Worm (Caenorhabditis elegans) whole organism, midembryonic: ENCODE data around the gene F29F11.20.

ENCODE experiments used
- T22C8.4 ChIP-seq: fragments of 200-800 bp; sonication (Bioruptor generic); IDR thresholded peaks from 2 replicates; pipeline ENCODE4 v1.3.6; 2022; ENCODE audit warnings: missing genetic modification characterization, missing compliant biosample characterization
- cog-1 ChIP-seq: sonication (generic microtip); optimal IDR thresholded peaks from 2 replicates; lab custom pipeline; 2016; ENCODE audit warnings: missing genetic modification characterization, missing compliant biosample characterization
- flt-1 ChIP-seq: fragments of 200-800 bp; sonication (Bioruptor generic); IDR thresholded peaks from 2 replicates; pipeline ENCODE4 v1.3.6; 2022; ENCODE audit warnings: missing genetic modification characterization, missing compliant biosample characterization
- klf-2 ChIP-seq: fragments of 200-800 bp; sonication (Bioruptor generic); conservative IDR thresholded peaks from 2 replicates; pipeline ENCODE4 v1.3.6; 2022; ENCODE audit warnings: missing genetic modification reagents, missing genetic modification characterization, missing compliant biosample characterization
- med-1 ChIP-seq: sonication (generic microtip); optimal IDR thresholded peaks from 2 replicates; lab custom pipeline; 2017; ENCODE audit warnings: missing genetic modification characterization, mild to moderate bottlenecking, missing compliant biosample characterization, antibody characterized with exemption, missing genetic modification reagents; ENCODE audit not compliant: insufficient read depth
- ref-1 ChIP-seq: fragments of 200-800 bp; sonication (Bioruptor generic); conservative IDR thresholded peaks from 2 replicates; pipeline ENCODE4 v1.3.6; 2022; ENCODE audit warnings: missing genetic modification reagents, missing genetic modification characterization, missing compliant biosample characterization
- tab-1 ChIP-seq: fragments of 200-800 bp; sonication (Bioruptor generic); IDR thresholded peaks from 2 replicates; pipeline ENCODE4 v1.3.6; 2022; ENCODE audit warnings: missing genetic modification characterization, missing compliant biosample characterization
- ztf-23 ChIP-seq: fragments of 200-800 bp; sonication (Bioruptor generic); IDR thresholded peaks from 2 replicates; pipeline ENCODE4 v1.3.6; 2022; ENCODE audit warnings: missing genetic modification reagents, missing genetic modification characterization, missing compliant biosample characterization
- ztf-29 ChIP-seq: fragments of 200-800 bp; sonication (Bioruptor generic); IDR thresholded peaks from 2 replicates; pipeline ENCODE4 v1.3.6; 2022; ENCODE audit warnings: missing genetic modification reagents, missing genetic modification characterization, missing compliant biosample characterization

F29F11.20 gene

DNA sequence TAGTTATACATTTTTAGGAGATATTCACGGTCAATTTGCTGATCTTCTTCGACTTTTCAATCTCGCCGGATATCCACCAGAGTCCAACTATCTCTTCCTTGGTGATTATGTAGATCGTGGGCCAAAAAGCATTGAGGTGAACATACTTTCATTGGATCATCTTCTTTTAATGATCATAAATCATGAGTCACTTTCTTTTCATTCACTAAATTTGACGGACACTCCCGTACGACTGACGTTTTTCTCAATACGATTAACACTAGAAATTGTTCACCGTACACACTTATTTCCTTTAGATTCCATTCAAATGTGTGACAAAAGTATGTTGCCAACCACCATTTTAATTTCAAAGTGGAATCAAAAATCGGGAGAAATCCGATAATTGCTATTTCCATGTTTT, 15.2 kb downstream of the F29F11.20 start:
- TF ChIP-seq tab-1 (no peak), ref-1 (GFP tag; lab: Robert Waterston, UW) (no peak), T22C8.4 (GFP tag; lab: Robert Waterston, UW) (no peak), klf-2 (no peak), cog-1 (tag; lab: Kevin White, UChicago) (no peak), ztf-23 (GFP tag; lab: Robert Waterston, UW) (no peak), ztf-29 (GFP tag; lab: Robert Waterston, UW) (no peak), med-1 (GFP tag; lab: Kevin White, UChicago) (no peak)

DNA sequence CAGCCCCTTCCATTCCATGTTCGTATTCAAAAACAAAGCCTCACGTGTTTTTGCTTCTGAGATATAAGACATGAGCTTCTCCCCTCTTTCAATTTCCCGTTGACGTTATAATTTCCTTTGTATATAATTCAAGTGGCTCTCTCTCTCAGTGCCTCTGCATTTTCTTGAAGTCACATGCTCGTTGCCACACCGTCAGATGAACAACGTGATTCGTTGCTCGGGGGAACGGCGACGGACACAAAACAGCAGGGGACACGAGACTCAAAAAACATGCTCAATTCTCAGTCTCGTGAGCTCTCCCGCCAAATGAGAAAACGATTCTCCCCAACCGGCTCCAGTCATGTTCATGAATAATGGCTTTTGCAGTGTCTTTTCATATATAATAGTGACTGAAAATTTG, 20.6 kb downstream of the F29F11.20 start:
- TF ChIP-seq med-1 (GFP tag; lab: Kevin White, UChicago) (no peak), klf-2 (no peak), flt-1 (GFP tag; lab: Robert Waterston, UW) (no peak), ztf-29 (GFP tag; lab: Robert Waterston, UW) (no peak), ztf-23 (GFP tag; lab: Robert Waterston, UW) (no peak), T22C8.4 (GFP tag; lab: Robert Waterston, UW) (no peak)

DNA sequence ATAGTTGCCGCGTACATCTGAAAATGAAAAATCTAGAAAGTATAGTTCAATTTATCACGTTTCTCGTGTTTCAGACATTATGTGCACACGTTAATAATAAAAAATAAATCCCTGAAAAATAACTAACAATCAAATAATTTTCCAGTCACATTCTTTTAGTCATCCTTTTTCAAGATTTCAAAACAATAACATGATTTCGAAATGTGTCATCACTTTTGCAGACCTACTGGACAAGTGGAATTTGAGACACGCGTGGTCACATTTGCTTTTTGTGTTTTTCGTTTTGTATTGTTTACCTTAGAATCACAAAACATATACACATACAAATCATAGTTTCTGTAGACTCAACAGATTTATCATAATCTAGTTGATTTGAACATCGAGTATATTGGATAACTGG, 21.7 kb downstream of the F29F11.20 start:
- no peak for TF ChIP-seq med-1 (GFP tag; lab: Kevin White, UChicago)
- no peak for TF ChIP-seq ztf-23 (GFP tag; lab: Robert Waterston, UW)
- TF ChIP-seq T22C8.4 (GFP tag; lab: Robert Waterston, UW), result no peak
- no peak for TF ChIP-seq ztf-29 (GFP tag; lab: Robert Waterston, UW)
- TF ChIP-seq tab-1, result no peak
- no peak for TF ChIP-seq klf-2
- no peak for TF ChIP-seq cog-1 (tag; lab: Kevin White, UChicago)
- TF ChIP-seq ref-1 (GFP tag; lab: Robert Waterston, UW), result no peak
- TF ChIP-seq flt-1 (GFP tag; lab: Robert Waterston, UW), result no peak

DNA sequence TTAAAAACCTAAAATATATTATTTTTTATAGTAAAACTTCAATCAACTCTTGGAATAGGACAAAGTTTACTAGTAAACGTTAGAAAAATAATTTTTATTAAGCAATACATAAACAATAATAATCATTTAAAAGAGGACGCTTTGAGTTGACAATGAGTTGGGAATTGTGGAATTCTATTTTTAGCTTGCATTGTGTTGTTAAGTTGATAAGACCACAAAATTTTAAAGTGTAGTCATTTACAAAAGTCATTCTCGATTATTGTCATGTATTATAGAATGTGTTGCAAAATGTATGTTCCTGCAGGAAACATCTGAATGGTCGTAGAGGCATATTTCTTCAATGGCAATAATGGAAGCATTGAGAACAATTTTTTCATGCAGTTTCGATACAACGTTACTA, 23.3 kb downstream of the F29F11.20 start:
- TF ChIP-seq klf-2 (no peak), cog-1 (tag; lab: Kevin White, UChicago) (no peak), tab-1 (no peak), ztf-23 (GFP tag; lab: Robert Waterston, UW) (no peak), flt-1 (GFP tag; lab: Robert Waterston, UW) (no peak), ztf-29 (GFP tag; lab: Robert Waterston, UW) (no peak), med-1 (GFP tag; lab: Kevin White, UChicago) (no peak), T22C8.4 (GFP tag; lab: Robert Waterston, UW) (no peak), ref-1 (GFP tag; lab: Robert Waterston, UW) (no peak)

DNA sequence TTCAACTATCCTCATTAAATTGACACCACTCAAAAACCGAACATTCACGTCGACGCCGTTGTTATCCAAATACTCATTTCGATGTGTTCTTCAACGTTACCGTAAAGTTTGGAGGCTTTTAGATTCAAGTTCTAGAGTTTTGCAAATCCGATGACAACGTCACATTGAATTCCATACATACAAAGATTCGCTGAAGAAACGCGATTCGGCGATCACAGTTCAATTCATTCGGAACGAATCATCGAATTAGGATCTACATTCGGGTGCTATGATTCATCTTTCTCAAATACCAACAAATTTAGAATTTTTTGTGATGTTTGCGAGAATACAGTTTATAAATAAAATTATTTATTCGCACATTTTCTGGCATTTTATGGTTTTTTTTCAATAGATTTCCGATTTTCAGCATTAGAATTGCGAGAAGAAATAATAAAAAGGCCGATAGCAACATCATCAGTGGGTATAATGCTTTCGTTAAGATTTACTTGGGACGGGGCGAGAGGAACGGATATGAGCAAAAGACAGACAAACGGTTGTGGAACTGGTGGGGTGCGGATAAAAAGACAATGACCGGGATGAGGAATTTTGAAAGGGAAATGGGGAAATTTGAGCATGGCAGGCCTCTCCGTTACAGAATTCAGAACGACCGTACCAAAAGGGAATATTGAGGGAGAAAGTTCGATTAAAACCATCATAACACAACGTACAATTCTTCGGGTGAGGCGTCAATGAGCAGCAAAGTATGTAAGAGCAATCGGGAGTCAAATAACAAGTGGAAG, 24.3 kb downstream of the F29F11.20 start:
- no peak for TF ChIP-seq med-1 (GFP tag; lab: Kevin White, UChicago)
- no peak for TF ChIP-seq klf-2
- TF ChIP-seq ztf-23 (GFP tag; lab: Robert Waterston, UW), result no peak
- no peak for TF ChIP-seq cog-1 (tag; lab: Kevin White, UChicago)
- no peak for TF ChIP-seq ref-1 (GFP tag; lab: Robert Waterston, UW)
- no peak for TF ChIP-seq T22C8.4 (GFP tag; lab: Robert Waterston, UW)
- TF ChIP-seq ztf-29 (GFP tag; lab: Robert Waterston, UW), result no peak
- TF ChIP-seq flt-1 (GFP tag; lab: Robert Waterston, UW), result no peak

DNA sequence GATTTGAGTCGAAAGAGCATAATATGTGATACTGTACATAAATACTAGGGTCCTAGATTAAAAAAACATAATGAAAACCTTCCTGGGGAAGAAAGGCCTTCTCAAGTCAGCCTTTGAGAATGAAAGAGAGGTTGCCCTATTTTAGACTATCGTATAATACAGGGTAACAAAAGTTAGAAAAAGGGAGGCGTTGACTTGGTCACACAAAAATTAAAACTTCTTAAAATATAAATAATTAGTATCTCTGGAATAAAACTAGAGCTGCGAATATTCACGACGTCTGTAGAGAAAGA, 24.9 kb downstream of the F29F11.20 start:
- TF ChIP-seq ztf-23 (GFP tag; lab: Robert Waterston, UW) (no peak), T22C8.4 (GFP tag; lab: Robert Waterston, UW) (no peak), flt-1 (GFP tag; lab: Robert Waterston, UW) (no peak), cog-1 (tag; lab: Kevin White, UChicago) (no peak), med-1 (GFP tag; lab: Kevin White, UChicago) (no peak), klf-2 (no peak), ref-1 (GFP tag; lab: Robert Waterston, UW) (no peak), tab-1 (no peak), ztf-29 (GFP tag; lab: Robert Waterston, UW) (no peak)

DNA sequence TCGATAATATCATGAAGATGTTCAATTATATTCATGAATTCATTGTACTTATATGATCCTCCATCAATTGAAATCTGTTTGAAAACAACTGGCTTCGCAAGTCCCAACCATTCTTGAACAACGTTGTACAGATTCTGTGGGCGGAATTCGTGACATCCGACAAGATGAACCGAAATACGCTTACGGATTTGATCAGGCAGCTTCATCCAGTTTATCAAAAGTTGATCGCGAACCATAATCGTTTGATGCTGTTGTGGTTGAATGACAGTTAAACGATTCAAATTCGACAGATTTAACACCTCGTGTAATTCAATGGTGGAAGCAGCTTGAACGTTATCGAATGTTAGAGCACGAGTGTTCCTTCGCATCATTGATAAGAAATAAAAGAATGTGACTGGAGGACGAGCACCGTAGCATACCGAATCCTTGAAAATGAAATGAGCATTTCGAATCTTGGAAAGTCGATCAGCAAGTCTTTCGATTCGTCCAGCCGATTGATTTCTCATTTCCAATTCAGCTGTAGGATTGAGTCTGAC, 26.1 kb downstream of the F29F11.20 start:
- TF ChIP-seq cog-1 (tag; lab: Kevin White, UChicago) (no peak), T22C8.4 (GFP tag; lab: Robert Waterston, UW) (no peak), ref-1 (GFP tag; lab: Robert Waterston, UW) (no peak), ztf-23 (GFP tag; lab: Robert Waterston, UW) (no peak), ztf-29 (GFP tag; lab: Robert Waterston, UW) (no peak), klf-2 (no peak), tab-1 (no peak), flt-1 (GFP tag; lab: Robert Waterston, UW) (no peak), med-1 (GFP tag; lab: Kevin White, UChicago) (no peak)

DNA sequence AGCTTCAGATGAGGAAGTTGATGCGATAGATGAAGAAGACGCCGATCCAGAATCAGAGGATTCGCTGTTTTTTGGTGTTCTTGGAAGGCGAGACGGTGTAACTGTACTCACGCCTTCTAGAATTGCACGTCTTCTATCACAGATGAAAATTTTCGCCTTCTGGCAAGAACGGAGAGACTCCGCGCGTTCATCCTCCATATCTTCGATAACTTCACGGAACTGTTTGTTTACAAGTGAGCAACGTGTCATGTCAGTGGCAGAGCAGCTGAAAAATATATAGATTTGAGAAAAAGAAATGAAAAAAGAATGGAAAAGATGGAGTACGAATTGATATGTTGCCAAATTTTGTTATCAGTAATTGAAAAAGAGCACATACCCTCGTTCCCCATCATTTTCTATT, 26.9 kb downstream of the F29F11.20 start:
- TF ChIP-seq klf-2, result no peak
- no peak for TF ChIP-seq ztf-29 (GFP tag; lab: Robert Waterston, UW)
- no peak for TF ChIP-seq tab-1
- TF ChIP-seq med-1 (GFP tag; lab: Kevin White, UChicago), result no peak
- TF ChIP-seq flt-1 (GFP tag; lab: Robert Waterston, UW), result no peak
- TF ChIP-seq T22C8.4 (GFP tag; lab: Robert Waterston, UW), result no peak
- no peak for TF ChIP-seq ref-1 (GFP tag; lab: Robert Waterston, UW)
- TF ChIP-seq cog-1 (tag; lab: Kevin White, UChicago), result no peak
